Fruit fly (Drosophila melanogaster): ENCODE measurements around the gene CG34299.

The CG34299 gene

dm6 chr3R:30203104-30203986, 46.0 kb upstream of the CG34299 start:
- TF ChIP-seq CG7368 (GFP tag; optimal IDR thresholded peaks at IDR 0.05) (peak; percentile 70), fd59A (GFP tag; optimal IDR thresholded peaks at IDR 0.05) (peak; percentile 42), CG3032 (tag; optimal IDR thresholded peaks at IDR 0.05) (peak; percentile 69), svp (GFP tag) (peak; percentile 67), net (GFP tag; optimal IDR thresholded peaks at IDR 0.05) (peak; percentile 69), CG6792 (GFP tag; optimal IDR thresholded peaks at IDR 0.05) (peak; percentile 70), CG31627 (GFP tag; optimal IDR thresholded peaks at IDR 0.05) (peak; percentile 39), Sox15 (GFP tag; optimal IDR thresholded peaks at IDR 0.05) (peak; percentile 65), Hr38 (GFP tag; optimal IDR thresholded peaks at IDR 0.05) (no peak), CG6276 (GFP tag; optimal IDR thresholded peaks at IDR 0.05) (peak; percentile 84), CG10631 (GFP tag; optimal IDR thresholded peaks at IDR 0.05) (peak; percentile 64), Hr4 (GFP tag; optimal IDR thresholded peaks at IDR 0.05) (peak; percentile 78), cyc (GFP tag; optimal IDR thresholded peaks at IDR 0.05) (peak; percentile 48), acj6 (GFP tag; optimal IDR thresholded peaks at IDR 0.05) (peak; percentile 60), lz (GFP tag; optimal IDR thresholded peaks at IDR 0.05) (peak; percentile 59), OdsH (GFP tag; optimal IDR thresholded peaks at IDR 0.05) (peak; percentile 56), CG15336 (GFP tag; IDR thresholded peaks at IDR 0.05) (peak; percentile 64; the same call in 1 of the 2 replicates), CG9139 (GFP tag; optimal IDR thresholded peaks at IDR 0.05) (peak; percentile 2), CG4318 (GFP tag; optimal IDR thresholded peaks at IDR 0.05) (peak; percentile 63), Blimp-1 (GFP tag; optimal IDR thresholded peaks at IDR 0.05) (no peak), vri (GFP tag; optimal IDR thresholded peaks at IDR 0.05) (peak; percentile 24), Ets21C (GFP tag; optimal IDR thresholded peaks at IDR 0.05) (no peak), CG6163 (GFP tag; IDR thresholded peaks at IDR 0.05) (peak; percentile 84), CG11902 (GFP tag; optimal IDR thresholded peaks at IDR 0.05) (peak; percentile 69), CG6854 (GFP tag; optimal IDR thresholded peaks at IDR 0.05) (no peak), dsx (GFP tag; optimal IDR thresholded peaks at IDR 0.05; ENCODE audit: poor library complexity, severe bottlenecking) (peak; percentile 60), CG16779 (tag; optimal IDR thresholded peaks at IDR 0.05) (peak; percentile 67), CG8119 (GFP tag; IDR thresholded peaks at IDR 0.05) (peak; percentile 77), spab (GFP tag; optimal IDR thresholded peaks at IDR 0.05) (peak; percentile 48), dac (GFP tag; optimal IDR thresholded peaks at IDR 0.05) (peak; percentile 59), ss (GFP tag; optimal IDR thresholded peaks at IDR 0.05) (peak; percentile 61 to 72), Eip93F (GFP tag; optimal IDR thresholded peaks at IDR 0.05) (no peak), Gug (GFP tag; IDR thresholded peaks at IDR 0.05) (0 out of 2 replicates have a peak, but pooled peaks have one; percentile 32), CG8632 (GFP tag; optimal IDR thresholded peaks at IDR 0.05) (peak; percentile 14), CG3919 (GFP tag; optimal IDR thresholded peaks at IDR 0.05) (peak; percentile 74), CG11294 (GFP tag; IDR thresholded peaks at IDR 0.05) (peak; percentile 70), CG8319 (GFP tag; optimal IDR thresholded peaks at IDR 0.05) (peak; percentile 67), Ets96B (tag; optimal IDR thresholded peaks at IDR 0.05) (peak; percentile 75), CG1621 (tag; optimal IDR thresholded peaks at IDR 0.05) (peak; percentile 46), Lpt (GFP tag; optimal IDR thresholded peaks at IDR 0.05) (peak; percentile 80), salr (GFP tag; optimal IDR thresholded peaks at IDR 0.05) (peak in 1 of 2 experiments; percentile 63), CG10669 (GFP tag; optimal IDR thresholded peaks at IDR 0.05) (peak; percentile 72), Eip75B (GFP tag; optimal IDR thresholded peaks at IDR 0.05) (peak; percentile 79), fkh (GFP tag; optimal IDR thresholded peaks at IDR 0.05) (peak; percentile 99), Sox102F (GFP tag; optimal IDR thresholded peaks at IDR 0.05) (no peak), CG32006 (GFP tag; optimal IDR thresholded peaks at IDR 0.05) (peak; percentile 85), esn (GFP tag; optimal IDR thresholded peaks at IDR 0.05) (peak; percentile 61), pdm3 (GFP tag; optimal IDR thresholded peaks at IDR 0.05) (peak; percentile 69), CG34406 (GFP tag; optimal IDR thresholded peaks at IDR 0.05) (peak; percentile 58)

Measured in whole organism, prepupa.